Fruit fly (Drosophila melanogaster) Kc167 (cell line): Measurements from ENCODE around the gene S6k.

Experiments used
- Myc ChIP-seq: fragments of >200 bp; optimal IDR thresholded peaks from 2 replicates; lab custom pipeline; 2017; ENCODE audit warnings: missing external identifiers
- Sin3A ChIP-seq: fragments of >200 bp; optimal IDR thresholded peaks from 2 replicates; lab custom pipeline; 2018; ENCODE audit warnings: missing external identifiers
- h ChIP-seq: fragments of >200 bp; optimal IDR thresholded peaks from 3 replicates; lab custom pipeline; 2018; ENCODE audit warnings: missing external identifiers
- insv ChIP-seq: fragments of >200 bp; optimal IDR thresholded peaks from 3 replicates; lab custom pipeline; 2018; ENCODE audit warnings: missing external identifiers
- psq ChIP-seq: fragments of >200 bp; optimal IDR thresholded peaks from 2 replicates; lab custom pipeline; 2017; ENCODE audit warnings: missing external identifiers
- ttk ChIP-seq: sonication (Bioruptor generic); optimal IDR thresholded peaks from 2 replicates; lab custom pipeline; 2017; ENCODE audit warnings: missing external identifiers

S6k gene

DNA sequence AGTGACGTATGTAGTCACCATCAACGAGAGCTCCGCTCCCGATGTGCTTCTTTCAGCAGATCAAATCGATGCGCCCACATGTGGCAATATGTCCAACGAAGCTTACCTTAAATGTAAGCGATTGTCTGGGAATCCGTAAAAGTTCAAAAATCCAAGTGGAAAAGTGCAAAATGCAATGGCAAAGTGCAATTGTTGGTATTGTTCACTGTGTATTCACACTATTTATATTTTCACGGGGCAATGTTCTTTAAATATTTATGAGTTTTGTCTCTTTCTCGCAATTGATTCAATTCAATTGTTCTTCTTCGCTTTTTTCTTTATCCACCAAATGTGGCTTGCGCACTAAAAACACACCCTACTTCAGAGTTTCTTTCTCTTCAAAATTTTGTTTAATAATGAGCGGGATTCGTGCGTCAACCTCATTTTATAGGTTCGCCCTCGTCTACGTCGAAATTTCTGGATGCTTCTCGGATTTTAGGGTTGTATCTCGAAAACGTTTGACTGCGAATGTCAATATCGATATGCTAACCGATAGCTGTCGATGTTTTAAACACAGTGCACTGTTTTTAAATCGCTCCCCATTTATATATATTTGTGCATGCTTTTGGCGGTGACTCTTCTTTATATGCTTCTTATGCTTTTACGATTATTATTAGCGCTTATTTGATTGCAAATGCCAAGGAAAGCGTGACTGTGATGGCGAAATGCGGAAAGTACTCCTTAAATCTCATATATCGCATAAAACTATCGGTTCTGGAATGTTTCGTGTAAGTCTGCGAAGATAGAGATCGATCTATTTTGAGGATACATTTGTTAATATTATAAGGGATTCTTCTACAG is 58.8 kb downstream of the S6k start, which contains the start of gene DnaJ-1:
DnaJ-1 (minus strand) TSS at position 450 of the 840 bp plus-strand sequence.
- TF ChIP-seq Sin3A (lab: Kevin White, UChicago) (no peak), insv (lab: Kevin White, UChicago) (no peak), Myc (lab: Kevin White, UChicago) (no peak), psq (no peak), ttk (no peak), h (lab: Kevin White, UChicago) (no peak)

DNA sequence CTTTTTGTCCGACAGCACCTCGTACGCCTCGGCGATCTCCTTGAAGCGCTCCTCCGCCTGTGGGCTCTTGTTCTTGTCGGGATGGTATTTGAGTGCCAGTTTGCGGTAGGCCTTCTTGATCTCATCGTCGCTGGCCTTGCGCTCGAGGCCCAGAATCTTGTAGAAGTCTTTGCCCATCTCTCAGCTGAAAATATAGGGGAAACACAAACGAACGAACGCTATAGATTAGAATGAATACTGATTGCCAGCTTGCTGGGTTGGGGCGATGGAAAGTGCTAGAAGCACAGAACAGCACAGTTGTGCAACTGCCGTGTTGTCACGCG is 59.4 kb downstream of the S6k start:
- TF ChIP-seq insv (lab: Kevin White, UChicago) (no peak), Sin3A (lab: Kevin White, UChicago) (no peak), psq (no peak), h (lab: Kevin White, UChicago) (no peak), ttk (no peak), Myc (lab: Kevin White, UChicago) (no peak)

DNA sequence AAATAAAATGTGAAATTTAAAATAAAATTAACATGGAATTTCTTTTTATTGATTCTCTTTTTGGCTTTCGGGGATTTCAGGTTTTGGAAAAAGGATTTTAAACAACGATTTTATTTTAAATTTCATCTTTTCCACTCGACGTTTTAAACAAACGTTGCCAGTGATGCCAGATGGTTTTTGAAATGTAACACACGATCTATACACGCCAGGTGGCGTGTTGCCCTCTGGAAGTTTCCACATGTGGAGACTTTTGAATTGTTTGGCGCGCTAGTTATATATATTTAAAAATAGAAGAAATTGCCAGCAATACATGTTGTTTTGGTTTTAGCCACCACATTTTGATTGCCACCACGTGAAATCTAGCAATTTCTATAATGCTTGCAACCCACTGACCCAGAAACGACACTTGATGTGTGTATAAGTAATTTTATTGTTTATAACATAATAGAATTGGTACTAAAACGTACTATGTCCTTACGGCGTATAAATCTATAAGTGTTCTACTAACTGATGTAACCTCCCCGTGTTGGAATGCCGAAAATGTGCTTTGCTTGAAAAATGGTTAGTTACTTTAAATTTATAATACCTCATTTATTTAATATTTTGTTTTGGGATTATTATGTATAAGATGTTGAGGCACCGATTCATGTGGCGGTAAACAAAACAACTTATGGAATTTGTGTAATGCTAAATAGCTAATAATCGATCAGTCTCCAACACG is 61.0 kb downstream of the S6k start:
- no peak for TF ChIP-seq Myc (lab: Kevin White, UChicago)
- TF ChIP-seq ttk, result no peak
- no peak for TF ChIP-seq h (lab: Kevin White, UChicago)
- no peak for TF ChIP-seq Sin3A (lab: Kevin White, UChicago)
- no peak for TF ChIP-seq insv (lab: Kevin White, UChicago)
- TF ChIP-seq psq, result no peak
